Worm (Caenorhabditis elegans): Measurements from ENCODE around the gene cdkl-1.

cdkl-1 gene

ce11 chrV:11075209-11076027 is 23.3 kb upstream of the cdkl-1 start:
- TF ChIP-seq him-1 (tag; optimal IDR thresholded peaks at IDR 0.05) (no peak), W03F9.2 (tag; optimal IDR thresholded peaks at IDR 0.05) (no peak), dao-5 (tag; optimal IDR thresholded peaks at IDR 0.05) (no peak)

DNA sequence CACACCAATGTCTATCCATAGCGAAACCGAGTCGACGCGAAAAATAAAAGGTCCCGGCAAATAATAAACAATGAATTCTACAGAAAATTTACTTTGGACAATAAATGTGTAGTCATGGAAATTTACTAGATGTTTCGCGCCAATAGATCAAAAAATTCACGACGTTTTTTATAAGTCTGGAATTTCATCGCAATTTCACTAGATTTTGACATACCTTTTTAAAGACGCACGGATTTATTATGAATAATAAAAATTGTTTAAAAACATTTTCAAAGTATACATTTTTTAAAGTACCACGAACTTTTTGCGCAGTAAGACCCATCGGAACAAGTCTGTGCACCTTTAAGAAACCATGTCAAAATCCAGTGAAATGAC is 22.7 kb upstream of the cdkl-1 start:
- TF ChIP-seq him-1 (tag; optimal IDR thresholded peaks at IDR 0.05) = no peak
- TF ChIP-seq dao-5 (tag; optimal IDR thresholded peaks at IDR 0.05) = no peak
- no peak for TF ChIP-seq W03F9.2 (tag; optimal IDR thresholded peaks at IDR 0.05)

DNA sequence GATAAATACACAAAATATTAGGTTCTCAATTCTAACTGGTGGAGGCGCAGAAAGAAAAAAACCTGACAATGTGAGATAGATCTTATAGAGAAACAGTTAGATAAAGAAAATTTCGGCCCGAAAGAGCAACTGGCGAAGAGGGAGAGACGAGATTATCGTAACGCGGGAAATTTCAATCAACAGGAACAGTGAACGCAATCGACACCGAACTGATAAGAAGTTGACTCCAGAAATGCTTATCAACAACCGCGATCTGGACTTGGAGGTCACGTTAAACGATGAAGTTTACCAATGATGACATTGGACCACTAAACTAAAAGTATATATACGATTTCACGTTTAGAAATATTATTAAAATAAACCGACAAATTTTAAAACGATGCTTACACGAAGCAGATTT is 22.3 kb upstream of the cdkl-1 start:
- TF ChIP-seq him-1 (tag; optimal IDR thresholded peaks at IDR 0.05) = no peak
- TF ChIP-seq dao-5 (tag; optimal IDR thresholded peaks at IDR 0.05) = peak; percentile 25

DNA sequence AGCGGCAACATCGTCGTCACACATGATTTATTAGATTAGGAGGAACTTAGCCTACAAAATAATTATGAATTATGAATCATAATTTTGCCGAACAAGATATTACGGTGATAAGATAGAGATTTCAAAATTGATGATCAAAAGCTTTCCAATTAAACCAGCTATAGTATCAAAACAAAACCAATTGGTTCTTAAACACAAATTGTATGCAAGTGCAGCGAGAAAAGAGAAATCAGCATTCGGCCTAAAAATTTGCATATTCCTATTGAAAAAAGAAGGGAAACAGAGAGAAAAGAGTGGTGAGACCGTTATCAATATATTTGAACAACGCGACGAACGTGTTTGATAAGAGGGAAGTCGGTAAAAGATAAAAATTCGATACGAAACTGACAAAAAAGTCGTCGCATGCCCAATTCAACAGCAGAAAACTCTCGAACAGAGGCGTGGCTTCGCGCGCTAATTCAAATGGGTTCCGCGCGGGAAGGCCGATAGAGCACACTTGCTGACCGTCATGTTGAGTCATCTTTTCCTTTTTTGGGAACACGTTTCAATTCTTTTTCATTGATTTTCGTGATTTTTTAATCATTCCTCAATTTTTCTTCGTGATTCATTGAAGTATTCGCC is 20.5 kb upstream of the cdkl-1 start, which contains the start of gene act-2:
Gene act-2, minus strand, starts transcription at position 51 of the 621 bp plus-strand sequence.
- no peak for TF ChIP-seq him-1 (tag; optimal IDR thresholded peaks at IDR 0.05)
- peak; percentile 80 for TF ChIP-seq W03F9.2 (tag; optimal IDR thresholded peaks at IDR 0.05)

DNA sequence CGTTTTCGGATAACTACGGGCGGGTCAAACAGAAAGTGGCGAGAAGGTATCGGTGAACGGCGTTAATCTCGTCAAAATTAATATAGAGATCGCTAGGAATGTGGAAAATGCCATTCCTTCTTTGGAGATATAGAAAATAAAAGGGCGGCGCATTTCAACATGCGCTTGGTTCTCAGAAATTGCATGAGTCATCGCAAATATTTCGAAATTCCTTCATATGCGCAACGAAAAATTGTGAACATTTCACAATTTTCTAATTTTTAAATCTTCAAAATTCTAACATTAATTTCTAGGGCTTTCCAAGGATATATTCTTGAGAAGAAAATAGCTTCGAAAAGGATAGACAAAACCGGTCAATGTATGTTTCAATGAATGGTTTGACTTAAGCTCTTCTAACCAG is 19.8 kb upstream of the cdkl-1 start:
- TF ChIP-seq W03F9.2 (tag; optimal IDR thresholded peaks at IDR 0.05) = no peak
- no peak for TF ChIP-seq him-1 (tag; optimal IDR thresholded peaks at IDR 0.05)
- TF ChIP-seq dao-5 (tag; optimal IDR thresholded peaks at IDR 0.05) = no peak

- no peak for TF ChIP-seq dao-5 (tag; optimal IDR thresholded peaks at IDR 0.05)
- no peak for TF ChIP-seq W03F9.2 (tag; optimal IDR thresholded peaks at IDR 0.05)
- no peak for TF ChIP-seq him-1 (tag; optimal IDR thresholded peaks at IDR 0.05)
These were observed 18.2 kb upstream of the cdkl-1 start, which contains the start of gene act-1 for ce11 chrV:11080345-11081102. TSS of gene act-1 (plus strand) at chrV:11081052.

DNA sequence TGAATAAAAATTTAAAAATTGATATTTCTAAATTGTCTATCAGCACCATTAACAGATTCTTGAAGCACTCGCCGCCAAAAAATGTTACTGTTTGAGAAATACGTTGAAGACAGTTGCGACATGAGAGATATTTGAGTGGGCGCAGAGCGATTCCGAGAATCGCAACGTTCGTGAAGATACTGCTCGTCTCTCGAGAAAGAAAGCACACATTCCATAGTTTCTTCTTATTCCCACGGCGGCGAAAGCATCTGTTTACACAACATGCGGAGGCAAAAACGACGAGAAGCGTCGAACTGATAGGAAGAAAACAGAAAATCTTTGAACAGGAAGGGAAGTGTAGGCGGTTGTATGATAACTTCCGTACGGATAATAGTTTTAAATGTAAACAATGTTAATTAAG is 16.2 kb upstream of the cdkl-1 start:
- no peak for TF ChIP-seq dao-5 (tag; optimal IDR thresholded peaks at IDR 0.05)
- no peak for TF ChIP-seq him-1 (tag; optimal IDR thresholded peaks at IDR 0.05)
- TF ChIP-seq W03F9.2 (tag; optimal IDR thresholded peaks at IDR 0.05) = no peak

ce11 chrV:11082964-11083363 is 15.7 kb upstream of the cdkl-1 start:
- TF ChIP-seq him-1 (tag; optimal IDR thresholded peaks at IDR 0.05) (no peak), dao-5 (tag; optimal IDR thresholded peaks at IDR 0.05) (no peak), W03F9.2 (tag; optimal IDR thresholded peaks at IDR 0.05) (no peak)

- TF ChIP-seq him-1 (tag; optimal IDR thresholded peaks at IDR 0.05) (no peak), dao-5 (tag; optimal IDR thresholded peaks at IDR 0.05) (no peak), W03F9.2 (tag; optimal IDR thresholded peaks at IDR 0.05) (no peak)
These were observed 15.0 kb upstream of the cdkl-1 start for ce11 chrV:11083691-11084090.

DNA sequence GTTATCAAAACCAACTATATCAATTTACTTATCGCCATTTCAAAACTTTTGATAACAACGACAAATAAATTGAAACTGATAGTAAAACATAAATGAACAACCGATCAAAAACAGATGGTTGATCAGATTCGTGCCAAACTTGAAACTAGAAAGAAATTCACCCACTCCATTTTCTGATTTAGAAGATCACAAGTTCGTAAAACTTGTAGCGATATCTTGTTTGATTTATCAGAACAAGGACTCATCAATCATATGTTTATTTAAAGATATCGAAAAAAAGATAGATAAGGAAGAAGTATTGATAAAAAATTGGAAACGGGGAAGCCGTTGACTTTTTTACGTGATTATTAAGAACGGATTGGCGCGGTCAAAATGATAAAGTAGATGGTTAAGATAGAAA is 11.6 kb upstream of the cdkl-1 start:
- no peak for TF ChIP-seq dao-5 (tag; optimal IDR thresholded peaks at IDR 0.05)
- TF ChIP-seq him-1 (tag; optimal IDR thresholded peaks at IDR 0.05) = no peak
- no peak for TF ChIP-seq W03F9.2 (tag; optimal IDR thresholded peaks at IDR 0.05)

- TF ChIP-seq W03F9.2 (tag; optimal IDR thresholded peaks at IDR 0.05) = no peak
- TF ChIP-seq dao-5 (tag; optimal IDR thresholded peaks at IDR 0.05) = no peak
- no peak for TF ChIP-seq him-1 (tag; optimal IDR thresholded peaks at IDR 0.05)
These were observed 11.1 kb upstream of the cdkl-1 start, which contains the start of gene Y42A5A.1 for ce11 chrV:11087519-11087998. TSS of gene Y42A5A.1 (plus strand) at chrV:11087948.

ce11 chrV:11093163-11094091 is 5.3 kb upstream of the cdkl-1 start, which contains the start of gene lact-8:
TSS of gene lact-8 (minus strand) at chrV:11093607.
- no peak for TF ChIP-seq dao-5 (tag; optimal IDR thresholded peaks at IDR 0.05)
- TF ChIP-seq him-1 (tag; optimal IDR thresholded peaks at IDR 0.05) = no peak
- no peak for TF ChIP-seq W03F9.2 (tag; optimal IDR thresholded peaks at IDR 0.05)

DNA sequence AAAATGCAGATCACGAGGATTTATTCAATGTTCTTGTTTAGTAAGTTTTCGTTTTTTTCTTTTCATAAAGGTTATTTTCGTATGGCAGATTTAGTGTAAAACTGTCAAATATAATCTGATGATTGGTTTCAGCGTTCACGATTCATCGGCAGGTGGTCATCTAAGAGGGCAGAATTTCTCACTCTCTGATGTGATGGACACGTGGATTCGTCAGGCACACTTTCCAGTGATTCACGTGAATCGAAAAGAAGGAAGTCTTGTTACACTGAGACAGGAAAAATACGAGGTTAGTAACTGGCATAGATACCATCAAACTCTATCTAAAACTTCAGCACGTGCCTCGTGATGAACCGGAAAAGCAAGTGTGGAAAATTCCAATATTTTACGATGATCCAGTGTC is 4.0 kb upstream of the cdkl-1 start:
- TF ChIP-seq him-1 (tag; optimal IDR thresholded peaks at IDR 0.05) (no peak), dao-5 (tag; optimal IDR thresholded peaks at IDR 0.05) (no peak), W03F9.2 (tag; optimal IDR thresholded peaks at IDR 0.05) (no peak)
